Worm (Caenorhabditis elegans) whole organism, L1 larva: ENCODE data around the gene mpc-1.

ENCODE experiments used
- C04F5.9 ChIP-seq: sonication (generic microtip); optimal IDR thresholded peaks from 2 replicates; lab custom pipeline; 2016; ENCODE audit warnings: missing genetic modification characterization, missing compliant biosample characterization
- C16A3.4 ChIP-seq: fragments of 150-350 bp; optimal IDR thresholded peaks from 2 replicates; lab custom pipeline; 2014; ENCODE audit warnings: missing biosample characterization, missing genetic modification characterization
- C34B4.2 ChIP-seq: sonication (generic microtip); optimal IDR thresholded peaks from 2 replicates; lab custom pipeline; 2017; ENCODE audit warnings: mild to moderate bottlenecking, missing genetic modification characterization, missing compliant biosample characterization
- F16B12.6 ChIP-seq: fragments of 150-350 bp; optimal IDR thresholded peaks from 2 replicates; lab custom pipeline; 2014; ENCODE audit warnings: missing biosample characterization, missing genetic modification characterization
- blmp-1 ChIP-seq: fragments of 150-350 bp; optimal IDR thresholded peaks from 2 replicates; lab custom pipeline; 2014; ENCODE audit warnings: missing biosample characterization, missing genetic modification characterization
- ceh-63 ChIP-seq: fragments of 200-800 bp; sonication (Bioruptor generic); optimal IDR thresholded peaks from 2 replicates; lab custom pipeline; 2018; ENCODE audit warnings: mild to moderate bottlenecking, missing genetic modification characterization, missing compliant biosample characterization
- ceh-8 ChIP-seq: fragments of 200-800 bp; sonication (Bioruptor generic); optimal IDR thresholded peaks from 2 replicates; lab custom pipeline; 2018; ENCODE audit warnings: mild to moderate bottlenecking, missing genetic modification characterization, moderate library complexity, missing compliant biosample characterization
- ceh-82 ChIP-seq, 3 experiments: fragments of 150-350 bp in 1 of 3; sonication (generic microtip) in 2 of 3; optimal IDR thresholded peaks; 2 replicates each; lab custom pipeline; 2014 to 2017; ENCODE audit warnings: missing biosample characterization in 3 of 3, missing genetic modification characterization in 3 of 3
- ceh-88 ChIP-seq: fragments of 200-800 bp; sonication (Bioruptor generic); IDR thresholded peaks from 2 replicates; pipeline ENCODE4 v1.3.6; 2022; ENCODE audit warnings: missing genetic modification characterization, missing compliant biosample characterization
- dpl-1 ChIP-seq, 3 experiments: fragments of 150-350 bp in 2 of 3; sonication (generic microtip) in 1 of 3; optimal IDR thresholded peaks; 2 replicates each; lab custom pipeline; 2014 to 2017; ENCODE audit warnings: missing biosample characterization in 3 of 3, missing genetic modification characterization in 3 of 3, missing genetic modification reagents in 3 of 3
- dsc-1 ChIP-seq: sonication (generic microtip); optimal IDR thresholded peaks from 2 replicates; lab custom pipeline; 2016; ENCODE audit warnings: mild to moderate bottlenecking, missing genetic modification characterization, missing compliant biosample characterization
- efl-1 ChIP-seq, 4 experiments: fragments of 150-350 bp; optimal IDR thresholded peaks in 3 of 4; peaks in 1 of 4; 1 replicate in 1 of 4; 2 replicates in 3 of 4; lab custom pipeline; 2014; ENCODE audit warnings: missing biosample characterization in 2 of 4, missing genetic modification characterization in 2 of 4, missing genetic modification reagents in 2 of 4
- elt-2 ChIP-seq: sonication (generic microtip); optimal IDR thresholded peaks from 2 replicates; lab custom pipeline; 2016; ENCODE audit warnings: missing genetic modification characterization, mild to moderate bottlenecking, inconsistent platforms, missing compliant biosample characterization, missing genetic modification reagents
- ets-5 ChIP-seq: fragments of 200-800 bp; sonication (Bioruptor generic); IDR thresholded peaks from 2 replicates; pipeline ENCODE4 v1.3.6; 2022; ENCODE audit warnings: missing genetic modification characterization, missing compliant biosample characterization
- fkh-8 ChIP-seq: sonication (generic microtip); optimal IDR thresholded peaks from 2 replicates; lab custom pipeline; 2016; ENCODE audit warnings: mild to moderate bottlenecking, missing genetic modification characterization, missing compliant biosample characterization
- fos-1 ChIP-seq: fragments of 150-350 bp; optimal IDR thresholded peaks from 2 replicates; lab custom pipeline; 2014; ENCODE audit warnings: missing biosample characterization, missing genetic modification characterization
- grh-1 ChIP-seq: fragments of 200-800 bp; sonication (Bioruptor generic); IDR thresholded peaks from 2 replicates; pipeline ENCODE4 v1.3.6; 2022; ENCODE audit warnings: missing genetic modification reagents, missing genetic modification characterization, missing compliant biosample characterization
- irx-1 ChIP-seq: sonication (generic microtip); optimal IDR thresholded peaks from 2 replicates; lab custom pipeline; 2016; ENCODE audit warnings: missing genetic modification characterization, missing compliant biosample characterization
- isw-1 ChIP-seq: fragments of 200-800 bp; sonication (Bioruptor generic); IDR thresholded peaks from 2 replicates; pipeline ENCODE4 v1.3.6; 2022; ENCODE audit warnings: missing genetic modification characterization, missing compliant biosample characterization
- lin-14 ChIP-seq: fragments of 200-800 bp; sonication (Bioruptor generic); optimal IDR thresholded peaks from 2 replicates; lab custom pipeline; 2018; ENCODE audit warnings: mild to moderate bottlenecking, missing genetic modification characterization, moderate library complexity, missing compliant biosample characterization
- lin-15B ChIP-seq: fragments of 150-350 bp; sonication (generic microtip); optimal IDR thresholded peaks from 3 replicates; lab custom pipeline; 2014; ENCODE audit warnings: missing biosample characterization, missing genetic modification characterization
- lin-39 ChIP-seq: fragments of 150-350 bp; optimal IDR thresholded peaks from 2 replicates; lab custom pipeline; 2014; ENCODE audit warnings: missing biosample characterization, missing genetic modification reagents, missing genetic modification characterization
- lsy-2 ChIP-seq, 2 experiments: fragments of 150-350 bp; optimal IDR thresholded peaks; 2 replicates each; lab custom pipeline; 2014; ENCODE audit warnings: missing biosample characterization in 2 of 2, missing genetic modification characterization in 2 of 2
- mab-9 ChIP-seq: fragments of 200-800 bp; sonication (Bioruptor generic); IDR thresholded peaks from 2 replicates; pipeline ENCODE4 v1.3.6; 2022; ENCODE audit warnings: missing genetic modification reagents, missing genetic modification characterization, missing compliant biosample characterization
- nhr-19 ChIP-seq: fragments of 200-800 bp; sonication (Bioruptor generic); conservative IDR thresholded peaks from 2 replicates; pipeline ENCODE4 v1.3.6; 2022; ENCODE audit warnings: missing genetic modification characterization, missing compliant biosample characterization
- nhr-20 ChIP-seq: sonication (generic microtip); optimal IDR thresholded peaks from 2 replicates; lab custom pipeline; 2016; ENCODE audit warnings: mild to moderate bottlenecking, missing genetic modification characterization, missing compliant biosample characterization
- nhr-47 ChIP-seq: sonication (generic microtip); optimal IDR thresholded peaks from 2 replicates; lab custom pipeline; 2016; ENCODE audit warnings: mild to moderate bottlenecking, missing genetic modification characterization, moderate library complexity, missing compliant biosample characterization
- nhr-71 ChIP-seq: sonication (generic microtip); optimal IDR thresholded peaks from 2 replicates; lab custom pipeline; 2016; ENCODE audit warnings: mild to moderate bottlenecking, missing genetic modification characterization, moderate library complexity, missing compliant biosample characterization
- nhr-84 ChIP-seq: sonication (generic microtip); optimal IDR thresholded peaks from 2 replicates; lab custom pipeline; 2017; ENCODE audit warnings: missing biosample characterization, missing genetic modification characterization
- nhr-90 ChIP-seq: sonication (generic microtip); optimal IDR thresholded peaks from 2 replicates; lab custom pipeline; 2016; ENCODE audit warnings: mild to moderate bottlenecking, missing genetic modification characterization, missing compliant biosample characterization; ENCODE audit not compliant: poor library complexity
- pax-3 ChIP-seq: fragments of 200-800 bp; sonication (Bioruptor generic); optimal IDR thresholded peaks from 2 replicates; lab custom pipeline; 2018; ENCODE audit warnings: mild to moderate bottlenecking, missing genetic modification characterization, moderate library complexity, missing compliant biosample characterization
- rnt-1 ChIP-seq: sonication (generic microtip); optimal IDR thresholded peaks from 2 replicates; lab custom pipeline; 2016; ENCODE audit warnings: mild to moderate bottlenecking, missing genetic modification characterization, moderate library complexity, missing compliant biosample characterization
- snpc-4 ChIP-seq: fragments of 150-350 bp; optimal IDR thresholded peaks from 2 replicates; lab custom pipeline; 2014; ENCODE audit warnings: missing biosample characterization, missing genetic modification characterization
- snu-23 ChIP-seq: sonication (generic microtip); optimal IDR thresholded peaks from 2 replicates; lab custom pipeline; 2016; ENCODE audit warnings: missing genetic modification characterization, missing compliant biosample characterization
- sox-4 ChIP-seq: sonication (generic microtip); optimal IDR thresholded peaks from 2 replicates; lab custom pipeline; 2016; ENCODE audit warnings: missing genetic modification characterization, missing compliant biosample characterization
- swsn-7 ChIP-seq: sonication (generic microtip); optimal IDR thresholded peaks from 2 replicates; lab custom pipeline; 2016; ENCODE audit warnings: missing genetic modification characterization, missing compliant biosample characterization
- tlp-1 ChIP-seq: fragments of 150-350 bp; optimal IDR thresholded peaks from 2 replicates; lab custom pipeline; 2014; ENCODE audit warnings: missing biosample characterization, missing genetic modification characterization
- unc-130 ChIP-seq: fragments of 150-350 bp; optimal IDR thresholded peaks from 2 replicates; lab custom pipeline; 2017; ENCODE audit warnings: missing biosample characterization, missing genetic modification characterization, inconsistent platforms
- unc-30 ChIP-seq: sonication (generic microtip); optimal IDR thresholded peaks from 2 replicates; lab custom pipeline; 2017; ENCODE audit warnings: missing biosample characterization, missing genetic modification characterization
- unc-62 ChIP-seq: fragments of 150-350 bp; optimal IDR thresholded peaks from 2 replicates; lab custom pipeline; 2014; ENCODE audit warnings: missing biosample characterization, missing genetic modification reagents, missing genetic modification characterization
- unc-86 ChIP-seq: sonication (generic microtip); optimal IDR thresholded peaks from 2 replicates; lab custom pipeline; 2016; ENCODE audit warnings: missing genetic modification characterization, missing compliant biosample characterization
- xbp-1 ChIP-seq: sonication (generic microtip); optimal IDR thresholded peaks from 2 replicates; lab custom pipeline; 2016; ENCODE audit warnings: missing genetic modification characterization, missing compliant biosample characterization
- zip-4 ChIP-seq: fragments of 200-800 bp; sonication (Bioruptor generic); optimal IDR thresholded peaks from 2 replicates; lab custom pipeline; 2018; ENCODE audit warnings: mild to moderate bottlenecking, missing genetic modification characterization, moderate library complexity, missing compliant biosample characterization
- ztf-4 ChIP-seq: fragments of 150-350 bp; optimal IDR thresholded peaks from 2 replicates; lab custom pipeline; 2014; ENCODE audit warnings: missing biosample characterization, missing genetic modification characterization

mpc-1 gene

DNA sequence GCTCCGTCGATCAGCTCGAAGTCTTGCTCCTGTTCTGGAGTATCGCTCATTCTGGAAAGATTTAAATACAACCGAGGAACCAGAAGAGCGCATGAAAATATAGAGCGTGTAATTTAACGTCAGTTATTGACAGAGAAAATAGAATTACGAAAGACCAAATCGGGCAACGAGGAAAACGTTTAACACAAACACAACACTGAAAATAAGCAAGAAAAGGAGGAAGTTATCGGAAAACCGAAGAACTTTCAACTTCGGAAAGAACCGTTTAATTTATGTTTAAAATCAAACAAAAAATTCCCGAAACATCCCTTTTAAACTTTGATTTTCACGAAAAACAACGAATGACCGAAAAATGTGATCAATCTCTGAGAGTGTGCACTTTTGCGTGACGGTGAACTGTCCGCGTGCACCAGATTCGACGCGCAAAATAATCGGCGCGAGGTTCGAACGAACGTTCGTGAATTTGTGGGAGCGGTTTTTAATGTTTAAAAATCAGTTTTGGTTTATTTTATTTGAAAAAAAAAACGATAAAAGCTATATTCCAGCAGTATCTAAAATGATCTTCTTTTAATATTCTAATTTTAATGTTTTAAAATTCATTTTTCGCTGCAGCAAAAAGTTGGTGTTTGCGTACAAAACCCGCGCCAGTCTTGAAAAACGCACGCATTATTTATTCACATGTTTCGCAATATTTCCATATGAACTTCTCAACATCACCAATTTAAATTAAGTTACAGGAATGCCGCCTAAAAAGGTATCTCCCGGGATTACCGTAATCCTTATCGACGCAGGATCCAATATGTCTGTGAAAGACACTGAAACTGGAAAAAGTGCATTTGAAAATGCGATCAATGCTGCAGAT lies 6.1 kb downstream of the mpc-1 start, which contains the start of the genes R07E5.7 and cku-80 (continued):
- TF ChIP-seq nhr-90 (tag; lab: Kevin White, UChicago), result peak; percentile 55
- no peak for TF ChIP-seq tlp-1
- peak; percentile 42 for TF ChIP-seq sox-4
- peak; percentile 70 for TF ChIP-seq nhr-20 (tag; lab: Kevin White, UChicago)
- peak; percentile 74 for TF ChIP-seq nhr-19 (GFP tag; lab: Robert Waterston, UW)
- TF ChIP-seq lin-14 (GFP tag; lab: Kevin White, UChicago), result no peak
- peak; percentile 96 for TF ChIP-seq F16B12.6
- TF ChIP-seq C16A3.4 (tag; lab: Kevin White, UChicago), result peak; percentile 70
- no peak for TF ChIP-seq lin-39
- peak; percentile 62 for TF ChIP-seq lin-15B (tag; lab: Kevin White, UChicago)
- peak; percentile 56 for TF ChIP-seq unc-130
- peak; percentile 31 for TF ChIP-seq C04F5.9 (tag; lab: Kevin White, UChicago)
- TF ChIP-seq ztf-4 (tag; lab: Kevin White, UChicago), result no peak
- TF ChIP-seq C34B4.2 (tag; lab: Kevin White, UChicago), result no peak
- no peak for TF ChIP-seq ets-5
- TF ChIP-seq ceh-63 (GFP tag; lab: Kevin White, UChicago), result no peak
- TF ChIP-seq ceh-8 (GFP tag; lab: Kevin White, UChicago), result no peak
- TF ChIP-seq unc-62 (GFP tag; lab: Kevin White, UChicago), result no peak
- no peak for TF ChIP-seq unc-30 (tag; lab: Kevin White, UChicago)
- no peak for TF ChIP-seq fos-1 (tag; lab: Kevin White, UChicago)
- peak; percentile 66 to 91 for TF ChIP-seq efl-1 (optimal IDR thresholded peaks at IDR 0.05; lab: Kevin White, UChicago)
- TF ChIP-seq efl-1 (GFP tag; optimal IDR thresholded peaks at IDR 0.05 in 1 of 2; lab: Kevin White, UChicago), result peak; percentile 90 to 99
- peak; percentile 51 for TF ChIP-seq blmp-1
- TF ChIP-seq nhr-47 (tag; lab: Kevin White, UChicago), result peak; percentile 73
- no peak for TF ChIP-seq nhr-84
- TF ChIP-seq pax-3 (tag; lab: Kevin White, UChicago), result no peak
- TF ChIP-seq ceh-82 (tag; optimal IDR thresholded peaks at IDR 0.05; lab: Kevin White, UChicago), result peak; percentile 6 to 68 (median 58)
- TF ChIP-seq, all 84 proteins: peak for 37

- TF ChIP-seq elt-2 (tag; lab: Kevin White, UChicago) (peak; percentile 6), zip-4 (GFP tag; lab: Kevin White, UChicago) (peak; percentile 29), snu-23 (GFP tag; lab: Kevin White, UChicago) (peak; percentile 23), grh-1 (GFP tag; lab: Robert Waterston, UW) (peak; percentile 40; the same call in 1 of the 2 replicates), mab-9 (GFP tag; lab: Robert Waterston, UW) (peak; percentile 67), nhr-90 (tag; lab: Kevin White, UChicago) (peak; percentile 27), lin-14 (GFP tag; lab: Kevin White, UChicago) (peak; percentile 26), nhr-47 (tag; lab: Kevin White, UChicago) (peak; percentile 63), lsy-2 (tag; optimal IDR thresholded peaks at IDR 0.05; lab: Kevin White, UChicago) (peak in 1 of 2 experiments; percentile 21), swsn-7 (tag; lab: Kevin White, UChicago) (peak; percentile 45), fkh-8 (peak; percentile 3), ceh-88 (GFP tag; lab: Robert Waterston, UW) (peak; percentile 35; the same call in 1 of the 2 replicates), unc-86 (tag; lab: Kevin White, UChicago) (peak; percentile 6), snpc-4 (tag; lab: Kevin White, UChicago) (peak; percentile 96), nhr-19 (GFP tag; lab: Robert Waterston, UW) (peak; percentile 86), C16A3.4 (tag; lab: Kevin White, UChicago) (peak; percentile 6), dpl-1 (GFP tag; optimal IDR thresholded peaks at IDR 0.05; lab: Kevin White, UChicago) (peak in 1 of 3 experiments; percentile 30), irx-1 (peak; percentile 19), dsc-1 (tag; lab: Kevin White, UChicago) (peak; percentile 43), efl-1 (optimal IDR thresholded peaks at IDR 0.05; lab: Kevin White, UChicago) (peak in 1 of 2 experiments; percentile 26), efl-1 (GFP tag; optimal IDR thresholded peaks at IDR 0.05 in 1 of 2; lab: Kevin White, UChicago) (peak in 1 of 2 experiments; percentile 88), nhr-71 (tag; lab: Kevin White, UChicago) (peak; percentile 41), isw-1 (GFP tag; lab: Robert Waterston, UW) (0 out of 2 replicates have a peak, but pooled peaks have one; percentile 14), xbp-1 (tag; lab: Kevin White, UChicago) (peak; percentile 9), rnt-1 (tag; lab: Kevin White, UChicago) (peak; percentile 38)
Observed at ce11 chrIII:4426711-4427218, 13.5 kb downstream of the mpc-1 start.
